Fruit fly (Drosophila melanogaster): ENCODE results near the gene CG11350.

The CG11350 gene

dm6 chr3L:4510317-4510716, 27.7 kb downstream of the CG11350 start:
- TF ChIP-seq sv (GFP tag; optimal IDR thresholded peaks at IDR 0.05) = no peak
- no peak for TF ChIP-seq Hr83 (GFP tag; optimal IDR thresholded peaks at IDR 0.05; ENCODE audit: poor library complexity, severe bottlenecking)
- no peak for TF ChIP-seq fru (GFP tag; optimal IDR thresholded peaks at IDR 0.05)
- TF ChIP-seq foxo (GFP tag; optimal IDR thresholded peaks at IDR 0.05) = no peak
- TF ChIP-seq brk (GFP tag; optimal IDR thresholded peaks at IDR 0.05) = peak; percentile 16
- TF ChIP-seq Dfd (GFP tag; optimal IDR thresholded peaks at IDR 0.05) = no peak
- TF ChIP-seq HLH106 (tag; optimal IDR thresholded peaks at IDR 0.05) = no peak

dm6 chr3L:4516378-4516777, 33.8 kb downstream of the CG11350 start:
- TF ChIP-seq Myc (optimal IDR thresholded peaks at IDR 0.05) (no peak), jim (GFP tag; optimal IDR thresholded peaks at IDR 0.05) (no peak), dmrt93B (GFP tag; optimal IDR thresholded peaks at IDR 0.05) (no peak), Sp1 (GFP tag; optimal IDR thresholded peaks at IDR 0.05) (no peak), Jra (GFP tag; optimal IDR thresholded peaks at IDR 0.05) (no peak), Hnf4 (GFP tag; optimal IDR thresholded peaks at IDR 0.05) (no peak), CG32264 (GFP tag; optimal IDR thresholded peaks at IDR 0.05) (no peak), CG9705 (GFP tag; optimal IDR thresholded peaks at IDR 0.05) (no peak), Dfd (GFP tag; optimal IDR thresholded peaks at IDR 0.05) (no peak)

dm6 chr3L:4519417-4519931, 36.9 kb downstream of the CG11350 start:
- TF ChIP-seq Jra (GFP tag; optimal IDR thresholded peaks at IDR 0.05) (no peak), Myc (optimal IDR thresholded peaks at IDR 0.05) (no peak), sv (GFP tag; optimal IDR thresholded peaks at IDR 0.05) (no peak), pan (optimal IDR thresholded peaks at IDR 0.05) (no peak), CrebA (GFP tag; optimal IDR thresholded peaks at IDR 0.05; ENCODE audit: borderline replicate concordance) (no peak), GATAd (GFP tag; optimal IDR thresholded peaks at IDR 0.05) (no peak), Vsx2 (GFP tag; optimal IDR thresholded peaks at IDR 0.05; ENCODE audit: partially characterized antibody) (no peak), Hr83 (GFP tag; optimal IDR thresholded peaks at IDR 0.05; ENCODE audit: poor library complexity, severe bottlenecking) (no peak), OdsH (GFP tag; optimal IDR thresholded peaks at IDR 0.05) (no peak), fru (GFP tag; optimal IDR thresholded peaks at IDR 0.05) (no peak), HLH106 (tag; optimal IDR thresholded peaks at IDR 0.05) (no peak), N (GFP tag; optimal IDR thresholded peaks at IDR 0.05) (no peak), woc (GFP tag; optimal IDR thresholded peaks at IDR 0.05) (no peak), usp (GFP tag; optimal IDR thresholded peaks at IDR 0.05) (no peak), Hr78 (GFP tag; optimal IDR thresholded peaks at IDR 0.05) (no peak), psq (GFP tag; optimal IDR thresholded peaks at IDR 0.05) (no peak), CG32264 (GFP tag; optimal IDR thresholded peaks at IDR 0.05) (no peak), h (GFP tag; optimal IDR thresholded peaks at IDR 0.05) (no peak), Hnf4 (GFP tag; optimal IDR thresholded peaks at IDR 0.05) (no peak), Mio (GFP tag; optimal IDR thresholded peaks at IDR 0.05) (no peak)

dm6 chr3L:4521809-4522208, 39.2 kb downstream of the CG11350 start:
- no peak for TF ChIP-seq CG9705 (GFP tag; optimal IDR thresholded peaks at IDR 0.05)

dm6 chr3L:4531941-4532478, 49.4 kb downstream of the CG11350 start, which contains the start of gene Tie:
Gene Tie, minus strand, starts transcription at chr3L:4532145.
- TF ChIP-seq Hr78 (GFP tag; optimal IDR thresholded peaks at IDR 0.05) (no peak), Myc (optimal IDR thresholded peaks at IDR 0.05) (peak; percentile 20), Mio (GFP tag; optimal IDR thresholded peaks at IDR 0.05) (no peak), br (GFP tag; optimal IDR thresholded peaks at IDR 0.05) (no peak)

- TF ChIP-seq CrebA (GFP tag; optimal IDR thresholded peaks at IDR 0.05; ENCODE audit: borderline replicate concordance) (no peak), Dif (GFP tag; optimal IDR thresholded peaks at IDR 0.05; ENCODE audit: partially characterized antibody) (no peak), foxo (GFP tag; optimal IDR thresholded peaks at IDR 0.05) (no peak), Vsx2 (GFP tag; optimal IDR thresholded peaks at IDR 0.05; ENCODE audit: partially characterized antibody) (no peak), Sp1 (GFP tag; optimal IDR thresholded peaks at IDR 0.05) (no peak), Jra (GFP tag; optimal IDR thresholded peaks at IDR 0.05) (no peak), fru (GFP tag; optimal IDR thresholded peaks at IDR 0.05) (no peak), N (GFP tag; optimal IDR thresholded peaks at IDR 0.05) (no peak), br (GFP tag; optimal IDR thresholded peaks at IDR 0.05) (no peak), usp (GFP tag; optimal IDR thresholded peaks at IDR 0.05) (no peak), Hr83 (GFP tag; optimal IDR thresholded peaks at IDR 0.05; ENCODE audit: poor library complexity, severe bottlenecking) (no peak), CG32264 (GFP tag; optimal IDR thresholded peaks at IDR 0.05) (no peak), dsf (GFP tag; optimal IDR thresholded peaks at IDR 0.05; ENCODE audit: borderline replicate concordance) (no peak), OdsH (GFP tag; optimal IDR thresholded peaks at IDR 0.05) (no peak), woc (GFP tag; optimal IDR thresholded peaks at IDR 0.05) (no peak), h (GFP tag; optimal IDR thresholded peaks at IDR 0.05) (no peak)
These were observed 50.4 kb downstream of the CG11350 start, which contains the start of gene CG11353 for dm6 chr3L:4532841-4533619. Gene CG11353, plus strand, starts transcription at chr3L:4533170.

Measured in whole organism, wandering third instar larva.